Worm (Caenorhabditis elegans) whole organism, midembryonic: Measurements from ENCODE around the gene srsx-5.

Experiments used
- T22C8.4 ChIP-seq: fragments of 200-800 bp; sonication (Bioruptor generic); IDR thresholded peaks from 2 replicates; pipeline ENCODE4 v1.3.6; 2022; ENCODE audit warnings: missing genetic modification characterization, missing compliant biosample characterization
- flt-1 ChIP-seq: fragments of 200-800 bp; sonication (Bioruptor generic); IDR thresholded peaks from 2 replicates; pipeline ENCODE4 v1.3.6; 2022; ENCODE audit warnings: missing genetic modification characterization, missing compliant biosample characterization
- med-1 ChIP-seq: sonication (generic microtip); optimal IDR thresholded peaks from 2 replicates; lab custom pipeline; 2017; ENCODE audit warnings: missing genetic modification characterization, mild to moderate bottlenecking, missing compliant biosample characterization, antibody characterized with exemption, missing genetic modification reagents; ENCODE audit not compliant: insufficient read depth
- ref-1 ChIP-seq: fragments of 200-800 bp; sonication (Bioruptor generic); conservative IDR thresholded peaks from 2 replicates; pipeline ENCODE4 v1.3.6; 2022; ENCODE audit warnings: missing genetic modification reagents, missing genetic modification characterization, missing compliant biosample characterization
- tab-1 ChIP-seq: fragments of 200-800 bp; sonication (Bioruptor generic); IDR thresholded peaks from 2 replicates; pipeline ENCODE4 v1.3.6; 2022; ENCODE audit warnings: missing genetic modification characterization, missing compliant biosample characterization
- ztf-23 ChIP-seq: fragments of 200-800 bp; sonication (Bioruptor generic); IDR thresholded peaks from 2 replicates; pipeline ENCODE4 v1.3.6; 2022; ENCODE audit warnings: missing genetic modification reagents, missing genetic modification characterization, missing compliant biosample characterization
- ztf-29 ChIP-seq: fragments of 200-800 bp; sonication (Bioruptor generic); IDR thresholded peaks from 2 replicates; pipeline ENCODE4 v1.3.6; 2022; ENCODE audit warnings: missing genetic modification reagents, missing genetic modification characterization, missing compliant biosample characterization

DNA sequence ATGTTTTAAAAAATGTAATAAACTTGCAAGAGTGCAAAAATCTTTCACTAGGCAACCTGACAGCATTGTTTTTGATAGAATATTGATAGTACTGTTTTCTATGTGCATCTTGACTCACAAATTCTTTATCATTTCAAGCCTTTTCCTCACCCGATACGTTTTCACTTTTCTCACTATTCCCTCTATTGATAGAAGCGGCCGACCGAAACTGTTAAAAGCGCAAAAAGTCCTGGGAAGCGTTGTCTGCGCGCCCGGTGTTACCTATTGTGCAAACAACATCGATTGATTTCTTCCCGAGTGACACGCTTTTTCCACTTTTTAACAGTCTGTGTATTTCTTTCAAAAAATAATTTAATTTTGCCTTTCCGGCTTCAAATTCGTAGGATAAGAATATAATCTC lies 40.7 kb upstream of the srsx-5 start:
- TF ChIP-seq med-1 (no peak), ref-1 (no peak), T22C8.4 (GFP tag; lab: Robert Waterston, UW) (no peak), flt-1 (GFP tag; lab: Robert Waterston, UW) (no peak), ztf-23 (GFP tag; lab: Robert Waterston, UW) (no peak), tab-1 (no peak), ztf-29 (GFP tag; lab: Robert Waterston, UW) (no peak)
